Fruit fly (Drosophila melanogaster) whole organism, embryonic: ENCODE measurements around the gene CG46311.

Experiments used
- Adf1 ChIP-seq: fragments of 200-800 bp; sonication (Bioruptor generic); IDR thresholded peaks from 2 replicates; pipeline ENCODE4 v1.3.6; 2022; ENCODE audit warnings: missing biosample characterization, missing genetic modification characterization
- BEAF-32 ChIP-seq: fragments of 200-800 bp; sonication (Bioruptor generic); optimal IDR thresholded peaks from 3 replicates; lab custom pipeline; 2017; ENCODE audit warnings: missing biosample characterization, missing genetic modification characterization, mild to moderate bottlenecking, moderate library complexity, missing genetic modification reagents
- Bgb ChIP-seq: fragments of 200-800 bp; sonication (Bioruptor generic); IDR thresholded peaks from 2 replicates; pipeline ENCODE4 v1.3.6; 2022; ENCODE audit warnings: missing biosample characterization, missing genetic modification characterization; ENCODE audit not compliant: partially characterized antibody
- CG10267 ChIP-seq: fragments of 200-800 bp; sonication (Bioruptor generic); optimal IDR thresholded peaks from 2 replicates; lab custom pipeline; 2018; ENCODE audit warnings: missing biosample characterization, mild to moderate bottlenecking, missing genetic modification characterization, moderate library complexity
- CG13287 ChIP-seq: fragments of 200-800 bp; sonication (Bioruptor generic); IDR thresholded peaks from 2 replicates; pipeline ENCODE4 v1.3.6; 2022; ENCODE audit warnings: missing biosample characterization, missing genetic modification characterization; ENCODE audit not compliant: partially characterized antibody
- CG14860 ChIP-seq: fragments of 200-800 bp; sonication (Bioruptor generic); IDR thresholded peaks from 3 replicates; pipeline ENCODE4 v1.3.6; 2022; ENCODE audit warnings: missing biosample characterization, missing genetic modification characterization; ENCODE audit not compliant: partially characterized antibody
- CG15514 ChIP-seq: fragments of 200-800 bp; sonication (Bioruptor generic); optimal IDR thresholded peaks from 3 replicates; lab custom pipeline; 2017; ENCODE audit warnings: missing biosample characterization, missing genetic modification characterization, mild to moderate bottlenecking, moderate library complexity, missing genetic modification reagents
- CG1603 ChIP-seq: fragments of 200-800 bp; sonication (Bioruptor generic); optimal IDR thresholded peaks from 2 replicates; lab custom pipeline; 2019; ENCODE audit warnings: missing biosample characterization, mild to moderate bottlenecking, missing genetic modification characterization, moderate library complexity
- CG16813 ChIP-seq: fragments of 200-800 bp; sonication (Bioruptor generic); IDR thresholded peaks from 3 replicates; pipeline ENCODE4 v1.3.6; 2022; ENCODE audit warnings: missing biosample characterization, missing genetic modification characterization; ENCODE audit not compliant: partially characterized antibody
- CG17186 ChIP-seq: fragments of 200-800 bp; sonication (Bioruptor generic); optimal IDR thresholded peaks from 3 replicates; lab custom pipeline; 2017; ENCODE audit warnings: missing biosample characterization, missing genetic modification reagents, missing genetic modification characterization
- CG17912 ChIP-seq: fragments of 200-800 bp; sonication (Bioruptor generic); optimal IDR thresholded peaks from 2 replicates; lab custom pipeline; 2018; ENCODE audit warnings: missing biosample characterization, mild to moderate bottlenecking, missing genetic modification characterization
- CG2116 ChIP-seq: fragments of 200-800 bp; sonication (Bioruptor generic); optimal IDR thresholded peaks from 3 replicates; lab custom pipeline; 2018; ENCODE audit warnings: missing biosample characterization, mild to moderate bottlenecking, missing genetic modification characterization
- CG3838 ChIP-seq: fragments of 200-800 bp; sonication (Bioruptor generic); optimal IDR thresholded peaks from 3 replicates; lab custom pipeline; 2016; ENCODE audit warnings: missing biosample characterization, missing genetic modification characterization
- CG4424 ChIP-seq: fragments of 200-800 bp; sonication (Bioruptor generic); optimal IDR thresholded peaks from 3 replicates; lab custom pipeline; 2016; ENCODE audit warnings: missing biosample characterization, missing genetic modification characterization
- CG4617 ChIP-seq: fragments of 200-800 bp; sonication (Bioruptor generic); optimal IDR thresholded peaks from 3 replicates; lab custom pipeline; 2016; ENCODE audit warnings: missing biosample characterization, missing genetic modification characterization, borderline replicate concordance
- CG7963 ChIP-seq: fragments of 200-800 bp; sonication (Bioruptor generic); IDR thresholded peaks from 3 replicates; pipeline ENCODE4 v1.3.6; 2022; ENCODE audit warnings: missing biosample characterization, missing genetic modification characterization; ENCODE audit not compliant: partially characterized antibody
- CG8478 ChIP-seq: fragments of >200 bp; optimal IDR thresholded peaks from 2 replicates; lab custom pipeline; 2018
- Dll ChIP-seq: fragments of 200-800 bp; sonication (Bioruptor generic); IDR thresholded peaks from 4 replicates; pipeline ENCODE4 v1.3.6; 2022; ENCODE audit warnings: missing biosample characterization, missing genetic modification characterization; ENCODE audit not compliant: partially characterized antibody
- Doc3 ChIP-seq: fragments of 200-800 bp; sonication (Bioruptor generic); IDR thresholded peaks from 3 replicates; pipeline ENCODE4 v1.3.6; 2022; ENCODE audit warnings: missing biosample characterization, missing genetic modification characterization; ENCODE audit not compliant: partially characterized antibody
- Dp ChIP-seq: fragments of 200-800 bp; sonication (Bioruptor generic); optimal IDR thresholded peaks from 2 replicates; lab custom pipeline; 2018; ENCODE audit warnings: missing biosample characterization, mild to moderate bottlenecking, missing genetic modification characterization, moderate library complexity
- Dref ChIP-seq: fragments of 200-800 bp; sonication (Bioruptor generic); IDR thresholded peaks from 2 replicates; pipeline ENCODE4 v1.3.6; 2022; ENCODE audit warnings: missing biosample characterization, missing genetic modification characterization
- Elba2 ChIP-seq: fragments of 200-800 bp; sonication (Bioruptor generic); optimal IDR thresholded peaks from 3 replicates; lab custom pipeline; 2016; ENCODE audit warnings: missing biosample characterization, missing genetic modification characterization
- HLH4C ChIP-seq: fragments of 200-800 bp; sonication (Bioruptor generic); IDR thresholded peaks from 3 replicates; pipeline ENCODE4 v1.3.6; 2022; ENCODE audit warnings: missing biosample characterization, missing genetic modification characterization; ENCODE audit not compliant: partially characterized antibody
- MBD-R2 ChIP-seq: fragments of 200-800 bp; sonication (Bioruptor generic); IDR thresholded peaks from 2 replicates; pipeline ENCODE4 v1.3.6; 2022; ENCODE audit warnings: missing biosample characterization, missing genetic modification characterization
- MESR4 ChIP-seq: fragments of 200-800 bp; sonication (Bioruptor generic); optimal IDR thresholded peaks from 2 replicates; lab custom pipeline; 2018; ENCODE audit warnings: missing biosample characterization, mild to moderate bottlenecking, missing genetic modification characterization, moderate library complexity
- Med ChIP-seq: fragments of 200-800 bp; sonication (Bioruptor generic); peaks from one replicate; lab custom pipeline; 2016; ENCODE audit warnings: missing biosample characterization, missing genetic modification characterization, mild to moderate bottlenecking, inconsistent platforms, moderate library complexity
- Myb ChIP-seq: fragments of 200-800 bp; sonication (Bioruptor generic); optimal IDR thresholded peaks from 2 replicates; lab custom pipeline; 2016; ENCODE audit warnings: missing biosample characterization, missing genetic modification characterization
- Nf-YB ChIP-seq: fragments of 200-800 bp; sonication (Bioruptor generic); optimal IDR thresholded peaks from 3 replicates; lab custom pipeline; 2019; ENCODE audit warnings: missing biosample characterization, mild to moderate bottlenecking, missing genetic modification characterization, moderate library complexity
- Nf-YC ChIP-seq: fragments of 200-800 bp; optimal IDR thresholded peaks from 3 replicates; lab custom pipeline; 2019; ENCODE audit warnings: missing biosample characterization, mild to moderate bottlenecking, missing genetic modification characterization, moderate library complexity
- Opbp ChIP-seq: fragments of 200-800 bp; sonication (Bioruptor generic); IDR thresholded peaks from 3 replicates; pipeline ENCODE4 v1.3.6; 2022; ENCODE audit warnings: missing biosample characterization, missing genetic modification characterization; ENCODE audit not compliant: partially characterized antibody
- Scr ChIP-seq: fragments of 200-800 bp; sonication (Bioruptor generic); IDR thresholded peaks from 2 replicates; pipeline ENCODE4 v1.3.6; 2022; ENCODE audit warnings: missing biosample characterization, missing genetic modification characterization; ENCODE audit not compliant: partially characterized antibody
- YL-1 ChIP-seq: fragments of 200-800 bp; sonication (Bioruptor generic); optimal IDR thresholded peaks from 3 replicates; lab custom pipeline; 2017; ENCODE audit warnings: missing biosample characterization, mild to moderate bottlenecking, missing genetic modification characterization
- ac ChIP-seq: fragments of 200-800 bp; sonication (Bioruptor generic); optimal IDR thresholded peaks from 3 replicates; lab custom pipeline; 2017; ENCODE audit warnings: missing biosample characterization, mild to moderate bottlenecking, missing genetic modification characterization
- amos ChIP-seq: fragments of 200-800 bp; sonication (Bioruptor generic); IDR thresholded peaks from 2 replicates; pipeline ENCODE4 v1.3.6; 2022; ENCODE audit warnings: missing biosample characterization, missing genetic modification characterization; ENCODE audit not compliant: partially characterized antibody
- bbx ChIP-seq: fragments of 200-800 bp; sonication (Bioruptor generic); IDR thresholded peaks from 2 replicates; pipeline ENCODE4 v1.3.6; 2022; ENCODE audit warnings: missing biosample characterization, missing genetic modification characterization; ENCODE audit not compliant: partially characterized antibody
- gfzf ChIP-seq: fragments of 200-800 bp; sonication (Bioruptor generic); optimal IDR thresholded peaks from 2 replicates; lab custom pipeline; 2016; ENCODE audit warnings: missing biosample characterization, mild to moderate bottlenecking, missing genetic modification characterization, moderate library complexity
- hbn ChIP-seq: fragments of 200-800 bp; sonication (Bioruptor generic); IDR thresholded peaks from 2 replicates; pipeline ENCODE4 v1.3.6; 2022; ENCODE audit warnings: missing biosample characterization, missing genetic modification characterization; ENCODE audit not compliant: partially characterized antibody
- insv ChIP-seq, 2 experiments: fragments of 200-800 bp; sonication (Bioruptor generic); optimal IDR thresholded peaks; 3 replicates each; lab custom pipeline; 2016 to 2018; ENCODE audit warnings: missing biosample characterization in 2 of 2, missing genetic modification characterization in 2 of 2
- inv ChIP-seq: fragments of 200-800 bp; sonication (Bioruptor generic); IDR thresholded peaks from 2 replicates; pipeline ENCODE4 v1.3.6; 2022; ENCODE audit warnings: missing biosample characterization, missing genetic modification characterization; ENCODE audit not compliant: partially characterized antibody
- knrl ChIP-seq: fragments of 200-800 bp; sonication (Bioruptor generic); IDR thresholded peaks from 3 replicates; pipeline ENCODE4 v1.3.6; 2022; ENCODE audit warnings: missing biosample characterization, missing genetic modification characterization; ENCODE audit not compliant: partially characterized antibody
- nau ChIP-seq: fragments of 200-800 bp; sonication (Bioruptor generic); optimal IDR thresholded peaks from 3 replicates; lab custom pipeline; 2017; ENCODE audit warnings: missing biosample characterization, mild to moderate bottlenecking, missing genetic modification characterization, missing genetic modification reagents
- pzg ChIP-seq: fragments of 200-800 bp; sonication (Bioruptor generic); optimal IDR thresholded peaks from 3 replicates; lab custom pipeline; 2018; ENCODE audit warnings: missing biosample characterization, mild to moderate bottlenecking, missing genetic modification characterization, moderate library complexity
- seq ChIP-seq: fragments of 200-800 bp; sonication (Bioruptor generic); IDR thresholded peaks from 2 replicates; pipeline ENCODE4 v1.3.6; 2022; ENCODE audit warnings: missing biosample characterization, missing genetic modification characterization
- trem ChIP-seq: fragments of 200-800 bp; optimal IDR thresholded peaks from 3 replicates; lab custom pipeline; 2019; ENCODE audit warnings: missing biosample characterization, mild to moderate bottlenecking, missing genetic modification characterization, moderate library complexity
- unc-4 ChIP-seq: fragments of 200-800 bp; sonication (Bioruptor generic); IDR thresholded peaks from 2 replicates; pipeline ENCODE4 v1.3.6; 2022; ENCODE audit warnings: missing biosample characterization, missing genetic modification characterization; ENCODE audit not compliant: partially characterized antibody
- vnd ChIP-seq: fragments of 200-800 bp; sonication (Bioruptor generic); IDR thresholded peaks from 3 replicates; pipeline ENCODE4 v1.3.6; 2022; ENCODE audit warnings: missing biosample characterization, missing genetic modification characterization; ENCODE audit not compliant: partially characterized antibody

Gene CG46311

dm6 chrX:13605942-13606491, 42.4 kb downstream of the CG46311 start (continued):
- TF ChIP-seq Opbp (GFP tag; lab: Robert Waterston, UW) (peak; percentile 81), hbn (GFP tag; lab: Robert Waterston, UW) (peak; percentile 74), MESR4 (peak; percentile 69), CG4424 (GFP tag; lab: Kevin White, UChicago) (no peak), Doc3 (peak; percentile 34; the same call in 1 of the 3 replicates), ac (GFP tag; lab: Kevin White, UChicago) (no peak), trem (tag; lab: Kevin White, UChicago) (peak; percentile 53), CG7963 (GFP tag; lab: Robert Waterston, UW) (peak; percentile 57; the same call in 2 of the 3 replicates), gfzf (peak; percentile 45), MBD-R2 (GFP tag; lab: Robert Waterston, UW) (peak; percentile 35; the same call in 1 of the 2 replicates), Myb (GFP tag; lab: Kevin White, UChicago) (peak; percentile 86), insv (GFP tag; optimal IDR thresholded peaks at IDR 0.05; lab: Kevin White, UChicago) (peak; percentile 78 to 96), BEAF-32 (GFP tag; lab: Kevin White, UChicago) (peak; percentile 72), knrl (GFP tag; lab: Robert Waterston, UW) (peak; percentile 56; the same call in 2 of the 3 replicates), Dref (peak; percentile 79), seq (GFP tag; lab: Robert Waterston, UW) (no peak), bbx (GFP tag; lab: Robert Waterston, UW) (peak; percentile 72), CG1603 (tag; lab: Kevin White, UChicago) (peak; percentile 42), Nf-YC (tag; lab: Kevin White, UChicago) (peak; percentile 87), Nf-YB (GFP tag; lab: Kevin White, UChicago) (peak; percentile 75), CG15514 (peak; percentile 67), CG4617 (GFP tag; lab: Kevin White, UChicago) (peak; percentile 70), pzg (GFP tag; lab: Kevin White, UChicago) (peak; percentile 52), Dp (GFP tag; lab: Kevin White, UChicago) (peak; percentile 86), nau (no peak), inv (GFP tag; lab: Robert Waterston, UW) (0 out of 2 replicates have a peak, but pooled peaks have one; percentile 31), CG17912 (GFP tag; lab: Kevin White, UChicago) (no peak), CG2116 (GFP tag; lab: Kevin White, UChicago) (peak; percentile 97), YL-1 (GFP tag; lab: Kevin White, UChicago) (peak; percentile 25), CG8478 (lab: Kevin White, UChicago) (no peak), CG13287 (GFP tag; lab: Robert Waterston, UW) (peak; percentile 84), CG10267 (tag; lab: Kevin White, UChicago) (peak; percentile 6), amos (GFP tag; lab: Robert Waterston, UW) (peak; percentile 70; the same call in 1 of the 2 replicates), unc-4 (GFP tag; lab: Robert Waterston, UW) (peak; percentile 71), CG17186 (GFP tag; lab: Kevin White, UChicago) (peak; percentile 7), Bgb (GFP tag; lab: Robert Waterston, UW) (peak; percentile 71), vnd (GFP tag; lab: Robert Waterston, UW) (peak; percentile 59; the same call in 1 of the 3 replicates), CG14860 (GFP tag; lab: Robert Waterston, UW) (peak; percentile 61; the same call in 2 of the 3 replicates), CG16813 (GFP tag; lab: Robert Waterston, UW) (peak; percentile 60), Scr (peak; percentile 78), Adf1 (no peak), Elba2 (peak; percentile 61), Dll (GFP tag; lab: Robert Waterston, UW) (peak; percentile 78), HLH4C (peak; percentile 68), CG3838 (GFP tag; lab: Kevin White, UChicago) (no peak), Med (GFP tag; lab: Kevin White, UChicago) (peak; percentile 27)
